Worm (Caenorhabditis elegans) whole organism, young adult: Measurements from ENCODE around the gene C02H6.1.

ENCODE experiments used
- F33H1.4 ChIP-seq: fragments of 200-800 bp; sonication (Bioruptor generic); IDR thresholded peaks from 2 replicates; pipeline ENCODE4 v1.3.6; 2022; ENCODE audit warnings: missing genetic modification reagents, missing genetic modification characterization, missing compliant biosample characterization
- F57C9.4 ChIP-seq: sonication (generic microtip); optimal IDR thresholded peaks from 2 replicates; lab custom pipeline; 2017; ENCODE audit warnings: mild to moderate bottlenecking, missing genetic modification characterization, missing compliant biosample characterization
- ama-1 ChIP-seq, 3 experiments: fragments of 150-350 bp in 1 of 3; sonication (generic microtip) in 2 of 3; optimal IDR thresholded peaks; 2 replicates each; lab custom pipeline; 2014 to 2018; ENCODE audit warnings: missing biosample characterization in 2 of 3, missing genetic modification characterization in 2 of 3, missing genetic modification reagents in 2 of 3
- aptf-3 ChIP-seq: fragments of 200-800 bp; sonication (Bioruptor generic); IDR thresholded peaks from 2 replicates; pipeline ENCODE4 v1.3.6; 2022; ENCODE audit warnings: missing genetic modification characterization, missing compliant biosample characterization
- ceh-27 ChIP-seq: fragments of 200-800 bp; sonication (Bioruptor generic); optimal IDR thresholded peaks from 2 replicates; lab custom pipeline; 2018; ENCODE audit warnings: mild to moderate bottlenecking, missing genetic modification characterization, moderate library complexity, missing compliant biosample characterization
- him-1 ChIP-seq: sonication (generic microtip); optimal IDR thresholded peaks from 2 replicates; lab custom pipeline; 2016; ENCODE audit warnings: missing genotype, missing genetic modification reagents, missing genetic modification characterization, missing compliant biosample characterization
- hrde-1 ChIP-seq: sonication (generic microtip); optimal IDR thresholded peaks from 2 replicates; lab custom pipeline; 2016; ENCODE audit warnings: missing genetic modification characterization, mild to moderate bottlenecking, missing compliant biosample characterization, moderate library complexity, missing genotype, missing genetic modification reagents, borderline replicate concordance
- nfya-1 ChIP-seq: sonication (generic microtip); optimal IDR thresholded peaks from 2 replicates; lab custom pipeline; 2017; ENCODE audit warnings: antibody characterized with exemption, missing compliant biosample characterization, missing genetic modification characterization, borderline replicate concordance; ENCODE audit not compliant: insufficient read depth
- pha-4 ChIP-seq: fragments of 150-350 bp; sonication (generic microtip); optimal IDR thresholded peaks from 2 replicates; lab custom pipeline; 2014; ENCODE audit warnings: missing biosample characterization, missing genetic modification reagents, missing genetic modification characterization
- somi-1 ChIP-seq: fragments of 200-800 bp; sonication (Bioruptor generic); optimal IDR thresholded peaks from 2 replicates; lab custom pipeline; 2018; ENCODE audit warnings: mild to moderate bottlenecking, missing genetic modification characterization, missing compliant biosample characterization
- zfh-2 ChIP-seq: fragments of 200-800 bp; sonication (Bioruptor generic); conservative IDR thresholded peaks from 2 replicates; pipeline ENCODE4 v1.3.6; 2022; ENCODE audit warnings: missing genetic modification reagents, missing genetic modification characterization, missing compliant biosample characterization

ce11 chrV:7403501-7403900 lies 13.8 kb upstream of the C02H6.1 start:
- TF ChIP-seq him-1 (no peak), zfh-2 (GFP tag; lab: Robert Waterston, UW) (no peak), somi-1 (no peak), hrde-1 (tag; lab: Kevin White, UChicago) (no peak), pha-4 (tag; lab: Kevin White, UChicago) (no peak), aptf-3 (GFP tag; lab: Robert Waterston, UW) (no peak), ama-1 (optimal IDR thresholded peaks at IDR 0.05; lab: Kevin White, UChicago) (no peak), ama-1 (GFP tag; optimal IDR thresholded peaks at IDR 0.05; lab: Kevin White, UChicago) (no peak), F57C9.4 (tag; lab: Kevin White, UChicago) (no peak), F33H1.4 (GFP tag; lab: Robert Waterston, UW) (no peak), ceh-27 (GFP tag; lab: Kevin White, UChicago) (no peak), nfya-1 (tag; lab: Kevin White, UChicago) (no peak)
